Worm (Caenorhabditis elegans) whole organism, L1 larva: ENCODE results near the gene F21C10.1.

ENCODE experiments used
- C16A3.4 ChIP-seq: fragments of 150-350 bp; optimal IDR thresholded peaks from 2 replicates; lab custom pipeline; 2014; ENCODE audit warnings: missing biosample characterization, missing genetic modification characterization
- C34B4.2 ChIP-seq: sonication (generic microtip); optimal IDR thresholded peaks from 2 replicates; lab custom pipeline; 2017; ENCODE audit warnings: mild to moderate bottlenecking, missing genetic modification characterization, missing compliant biosample characterization
- Y116A8C.19 ChIP-seq: sonication (generic microtip); optimal IDR thresholded peaks from 2 replicates; lab custom pipeline; 2016; ENCODE audit warnings: missing compliant biosample characterization, missing genetic modification characterization, borderline replicate concordance
- alr-1 ChIP-seq: fragments of 200-800 bp; sonication (Bioruptor generic); optimal IDR thresholded peaks from 2 replicates; lab custom pipeline; 2018; ENCODE audit warnings: borderline replicate concordance, mild to moderate bottlenecking, missing genetic modification characterization, missing compliant biosample characterization
- aly-2 ChIP-seq: fragments of 150-350 bp; optimal IDR thresholded peaks from 2 replicates; lab custom pipeline; 2014; ENCODE audit warnings: missing biosample characterization, missing genetic modification characterization
- ama-1 ChIP-seq: fragments of 150-350 bp; optimal IDR thresholded peaks from 2 replicates; lab custom pipeline; 2014
- ceh-82 ChIP-seq, 3 experiments: fragments of 150-350 bp in 1 of 3; sonication (generic microtip) in 2 of 3; optimal IDR thresholded peaks; 2 replicates each; lab custom pipeline; 2014 to 2017; ENCODE audit warnings: missing biosample characterization in 3 of 3, missing genetic modification characterization in 3 of 3
- ceh-88 ChIP-seq: fragments of 200-800 bp; sonication (Bioruptor generic); IDR thresholded peaks from 2 replicates; pipeline ENCODE4 v1.3.6; 2022; ENCODE audit warnings: missing genetic modification characterization, missing compliant biosample characterization
- ceh-90 ChIP-seq: sonication (generic microtip); optimal IDR thresholded peaks from 2 replicates; lab custom pipeline; 2016; ENCODE audit warnings: missing genetic modification characterization, missing compliant biosample characterization
- dpl-1 ChIP-seq, 3 experiments: fragments of 150-350 bp in 2 of 3; sonication (generic microtip) in 1 of 3; optimal IDR thresholded peaks; 2 replicates each; lab custom pipeline; 2014 to 2017; ENCODE audit warnings: missing biosample characterization in 3 of 3, missing genetic modification characterization in 3 of 3, missing genetic modification reagents in 3 of 3
- dsc-1 ChIP-seq: sonication (generic microtip); optimal IDR thresholded peaks from 2 replicates; lab custom pipeline; 2016; ENCODE audit warnings: mild to moderate bottlenecking, missing genetic modification characterization, missing compliant biosample characterization
- efl-1 ChIP-seq, 4 experiments: fragments of 150-350 bp; optimal IDR thresholded peaks in 3 of 4; peaks in 1 of 4; 1 replicate in 1 of 4; 2 replicates in 3 of 4; lab custom pipeline; 2014; ENCODE audit warnings: missing biosample characterization in 2 of 4, missing genetic modification characterization in 2 of 4, missing genetic modification reagents in 2 of 4
- egl-13 ChIP-seq: sonication (generic microtip); optimal IDR thresholded peaks from 2 replicates; lab custom pipeline; 2016; ENCODE audit warnings: missing genotype, missing genetic modification reagents, missing genetic modification characterization, missing compliant biosample characterization
- egl-27 ChIP-seq, 2 experiments: fragments of 150-350 bp in 1 of 2; sonication (generic microtip); optimal IDR thresholded peaks; 3 replicates each; lab custom pipeline; 2017 to 2018; ENCODE audit warnings: missing biosample characterization in 2 of 2, missing genetic modification characterization in 2 of 2, missing genetic modification reagents in 2 of 2
- ets-5 ChIP-seq: fragments of 200-800 bp; sonication (Bioruptor generic); IDR thresholded peaks from 2 replicates; pipeline ENCODE4 v1.3.6; 2022; ENCODE audit warnings: missing genetic modification characterization, missing compliant biosample characterization
- fkh-4 ChIP-seq: sonication (generic microtip); optimal IDR thresholded peaks from 2 replicates; lab custom pipeline; 2016; ENCODE audit warnings: missing compliant biosample characterization, missing genetic modification characterization, borderline replicate concordance
- fkh-8 ChIP-seq: sonication (generic microtip); optimal IDR thresholded peaks from 2 replicates; lab custom pipeline; 2016; ENCODE audit warnings: mild to moderate bottlenecking, missing genetic modification characterization, missing compliant biosample characterization
- fos-1 ChIP-seq: fragments of 150-350 bp; optimal IDR thresholded peaks from 2 replicates; lab custom pipeline; 2014; ENCODE audit warnings: missing biosample characterization, missing genetic modification characterization
- grh-1 ChIP-seq: fragments of 200-800 bp; sonication (Bioruptor generic); IDR thresholded peaks from 2 replicates; pipeline ENCODE4 v1.3.6; 2022; ENCODE audit warnings: missing genetic modification reagents, missing genetic modification characterization, missing compliant biosample characterization
- hlh-17 ChIP-seq: fragments of 200-800 bp; sonication (Bioruptor generic); optimal IDR thresholded peaks from 2 replicates; lab custom pipeline; 2018; ENCODE audit warnings: missing genetic modification characterization, mild to moderate bottlenecking, missing compliant biosample characterization, moderate library complexity, borderline replicate concordance
- lin-13 ChIP-seq: fragments of 150-350 bp; optimal IDR thresholded peaks from 2 replicates; lab custom pipeline; 2014; ENCODE audit warnings: missing biosample characterization, missing genetic modification reagents, missing genetic modification characterization
- lin-14 ChIP-seq: fragments of 200-800 bp; sonication (Bioruptor generic); optimal IDR thresholded peaks from 2 replicates; lab custom pipeline; 2018; ENCODE audit warnings: mild to moderate bottlenecking, missing genetic modification characterization, moderate library complexity, missing compliant biosample characterization
- lin-15B ChIP-seq: fragments of 150-350 bp; sonication (generic microtip); optimal IDR thresholded peaks from 3 replicates; lab custom pipeline; 2014; ENCODE audit warnings: missing biosample characterization, missing genetic modification characterization
- lin-35 ChIP-seq, 2 experiments: fragments of 150-350 bp; optimal IDR thresholded peaks; 2 replicates each; lab custom pipeline; 2014; ENCODE audit warnings: missing biosample characterization in 2 of 2, missing genetic modification characterization in 2 of 2, missing genetic modification reagents in 2 of 2
- lin-39 ChIP-seq: fragments of 150-350 bp; optimal IDR thresholded peaks from 2 replicates; lab custom pipeline; 2014; ENCODE audit warnings: missing biosample characterization, missing genetic modification reagents, missing genetic modification characterization
- lsy-2 ChIP-seq, 2 experiments: fragments of 150-350 bp; optimal IDR thresholded peaks; 2 replicates each; lab custom pipeline; 2014; ENCODE audit warnings: missing biosample characterization in 2 of 2, missing genetic modification characterization in 2 of 2
- mab-9 ChIP-seq: fragments of 200-800 bp; sonication (Bioruptor generic); IDR thresholded peaks from 2 replicates; pipeline ENCODE4 v1.3.6; 2022; ENCODE audit warnings: missing genetic modification reagents, missing genetic modification characterization, missing compliant biosample characterization
- mdl-1 ChIP-seq, 2 experiments: fragments of 150-350 bp; optimal IDR thresholded peaks; 2 replicates each; lab custom pipeline; 2014 to 2017; ENCODE audit warnings: missing biosample characterization in 2 of 2, missing genetic modification characterization in 2 of 2, inconsistent platforms in 1 of 2
- nhr-12 ChIP-seq: sonication (generic microtip); optimal IDR thresholded peaks from 2 replicates; lab custom pipeline; 2017; ENCODE audit warnings: missing biosample characterization, missing genetic modification characterization
- nhr-19 ChIP-seq: fragments of 200-800 bp; sonication (Bioruptor generic); conservative IDR thresholded peaks from 2 replicates; pipeline ENCODE4 v1.3.6; 2022; ENCODE audit warnings: missing genetic modification characterization, missing compliant biosample characterization
- nhr-20 ChIP-seq: sonication (generic microtip); optimal IDR thresholded peaks from 2 replicates; lab custom pipeline; 2016; ENCODE audit warnings: mild to moderate bottlenecking, missing genetic modification characterization, missing compliant biosample characterization
- nhr-237 ChIP-seq: fragments of 150-350 bp; optimal IDR thresholded peaks from 2 replicates; lab custom pipeline; 2014; ENCODE audit warnings: missing biosample characterization, missing genetic modification characterization
- nhr-28 ChIP-seq: fragments of 150-350 bp; optimal IDR thresholded peaks from 2 replicates; lab custom pipeline; 2014; ENCODE audit warnings: missing biosample characterization, missing genetic modification characterization
- nhr-71 ChIP-seq: sonication (generic microtip); optimal IDR thresholded peaks from 2 replicates; lab custom pipeline; 2016; ENCODE audit warnings: mild to moderate bottlenecking, missing genetic modification characterization, moderate library complexity, missing compliant biosample characterization
- nhr-76 ChIP-seq: sonication (generic microtip); optimal IDR thresholded peaks from 2 replicates; lab custom pipeline; 2017; ENCODE audit warnings: missing biosample characterization, missing genetic modification characterization
- nhr-77 ChIP-seq: fragments of 150-350 bp; optimal IDR thresholded peaks from 2 replicates; lab custom pipeline; 2014; ENCODE audit warnings: missing biosample characterization, missing genetic modification characterization
- nhr-85 ChIP-seq: sonication (generic microtip); peaks from one replicate; lab custom pipeline; 2016; ENCODE audit warnings: missing genetic modification characterization, inconsistent platforms, missing compliant biosample characterization
- skn-1 ChIP-seq: fragments of 150-350 bp; optimal IDR thresholded peaks from 2 replicates; lab custom pipeline; 2014; ENCODE audit warnings: missing biosample characterization, missing genetic modification characterization
- snu-23 ChIP-seq: sonication (generic microtip); optimal IDR thresholded peaks from 2 replicates; lab custom pipeline; 2016; ENCODE audit warnings: missing genetic modification characterization, missing compliant biosample characterization
- tlp-1 ChIP-seq: fragments of 150-350 bp; optimal IDR thresholded peaks from 2 replicates; lab custom pipeline; 2014; ENCODE audit warnings: missing biosample characterization, missing genetic modification characterization
- unc-130 ChIP-seq: fragments of 150-350 bp; optimal IDR thresholded peaks from 2 replicates; lab custom pipeline; 2017; ENCODE audit warnings: missing biosample characterization, missing genetic modification characterization, inconsistent platforms
- unc-98 ChIP-seq: fragments of 200-800 bp; sonication (Bioruptor generic); IDR thresholded peaks from 2 replicates; pipeline ENCODE4 v1.3.6; 2022; ENCODE audit warnings: missing genetic modification characterization, missing compliant biosample characterization
- ztf-4 ChIP-seq: fragments of 150-350 bp; optimal IDR thresholded peaks from 2 replicates; lab custom pipeline; 2014; ENCODE audit warnings: missing biosample characterization, missing genetic modification characterization

The F21C10.1 gene

DNA sequence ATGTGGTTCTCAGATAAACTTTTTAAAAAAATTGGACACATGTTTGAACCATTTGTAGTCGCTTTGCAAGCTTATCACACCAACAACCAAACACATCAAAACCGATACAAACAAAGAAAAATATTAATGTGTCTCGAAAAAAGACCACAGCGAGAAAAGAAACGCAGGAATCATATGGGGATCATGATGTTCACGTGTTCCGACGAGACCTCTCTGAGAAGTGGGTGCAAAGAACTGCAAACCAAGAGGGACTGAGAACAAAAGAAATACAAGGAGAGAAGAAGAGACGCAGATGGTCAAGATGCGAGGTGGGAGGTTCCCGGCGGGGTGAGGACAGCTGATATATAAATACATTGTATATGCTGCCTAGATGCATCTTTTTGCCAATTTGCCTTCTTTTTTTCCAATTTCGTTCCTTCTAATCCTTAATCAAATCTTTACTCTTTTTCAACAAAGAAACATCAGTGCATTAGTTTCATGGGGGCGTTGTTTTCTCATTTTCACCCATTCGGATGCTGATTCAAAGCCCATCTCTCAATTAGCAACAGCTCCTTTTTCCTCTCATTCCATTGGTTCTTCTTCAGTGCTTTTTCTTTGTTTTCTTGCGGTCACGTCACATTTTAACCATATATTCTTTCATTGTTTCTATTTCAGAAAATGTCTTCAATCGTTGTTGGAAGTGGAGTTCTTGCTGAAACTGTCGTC lies 36.4 kb upstream of the F21C10.1 start, which contains the start of gene F21C10.10 (continued):
- TF ChIP-seq ceh-82 (tag; optimal IDR thresholded peaks at IDR 0.05; lab: Kevin White, UChicago) (peak in 2 of 3 experiments; percentile 9 to 31), mdl-1 (tag; optimal IDR thresholded peaks at IDR 0.05; lab: Kevin White, UChicago) (peak in 1 of 2 experiments; percentile 98), nhr-71 (peak; percentile 94), nhr-76 (tag; lab: Kevin White, UChicago) (no peak), fkh-4 (tag; lab: Kevin White, UChicago) (no peak), hlh-17 (GFP tag; lab: Kevin White, UChicago) (no peak), snu-23 (peak; percentile 90), lin-39 (no peak), ets-5 (GFP tag; lab: Robert Waterston, UW) (no peak), fos-1 (tag; lab: Kevin White, UChicago) (no peak), tlp-1 (tag; lab: Kevin White, UChicago) (no peak), lsy-2 (tag; optimal IDR thresholded peaks at IDR 0.05; lab: Kevin White, UChicago) (peak; percentile 70 to 74), lin-15B (tag; lab: Kevin White, UChicago) (no peak), lin-13 (GFP tag; lab: Kevin White, UChicago) (peak; percentile 59), C34B4.2 (no peak), nhr-12 (tag; lab: Kevin White, UChicago) (no peak), nhr-19 (GFP tag; lab: Robert Waterston, UW) (peak; percentile 96), alr-1 (tag; lab: Kevin White, UChicago) (no peak), egl-27 (tag; optimal IDR thresholded peaks at IDR 0.05; lab: Kevin White, UChicago) (peak; percentile 33 to 39), fkh-8 (tag; lab: Kevin White, UChicago) (no peak), grh-1 (peak; percentile 67), skn-1 (tag; lab: Kevin White, UChicago) (peak; percentile 77), unc-130 (peak; percentile 9), C16A3.4 (tag; lab: Kevin White, UChicago) (peak; percentile 75), ztf-4 (tag; lab: Kevin White, UChicago) (peak; percentile 65), nhr-28 (tag; lab: Kevin White, UChicago) (no peak), dpl-1 (GFP tag; optimal IDR thresholded peaks at IDR 0.05; lab: Kevin White, UChicago) (peak; percentile 4 to 55 (median 46)), unc-98 (no peak), ceh-90 (tag; lab: Kevin White, UChicago) (no peak), mab-9 (0 out of 2 replicates have a peak, but pooled peaks have one; percentile 7), dsc-1 (tag; lab: Kevin White, UChicago) (peak; percentile 21), nhr-77 (tag; lab: Kevin White, UChicago) (peak; percentile 36)

ce11 chrV:9096674-9097073 lies 35.5 kb upstream of the F21C10.1 start:
- TF ChIP-seq aly-2 (tag; lab: Kevin White, UChicago) (no peak), nhr-19 (GFP tag; lab: Robert Waterston, UW) (no peak), nhr-85 (peak; percentile 59), lin-39 (no peak), C16A3.4 (tag; lab: Kevin White, UChicago) (peak; percentile 1), snu-23 (no peak), lin-14 (GFP tag; lab: Kevin White, UChicago) (peak; percentile 14), nhr-237 (no peak), lin-35 (GFP tag; optimal IDR thresholded peaks at IDR 0.05; lab: Kevin White, UChicago) (peak in 1 of 2 experiments; percentile 2), nhr-20 (peak; percentile 15), skn-1 (tag; lab: Kevin White, UChicago) (no peak), efl-1 (optimal IDR thresholded peaks at IDR 0.05; lab: Kevin White, UChicago) (no peak), efl-1 (GFP tag; optimal IDR thresholded peaks at IDR 0.05 in 1 of 2; lab: Kevin White, UChicago) (peak in 1 of 2 experiments; percentile 72), ceh-88 (GFP tag; lab: Robert Waterston, UW) (no peak), ama-1 (lab: Kevin White, UChicago) (peak; percentile 18), egl-13 (tag; lab: Kevin White, UChicago) (no peak), Y116A8C.19 (tag; lab: Kevin White, UChicago) (no peak)
